1 fruit fly cellular context compared by ENCODE assay signal in genomic region chr3L:3536414-3536813, dm6.
TF ChIP-seq lines count a peak whose summit lies in the region.

No protein-coding gene starts in this region.

TF ChIP-seq in whole organism, prepupa, 60 proteins besides CTCF, POLR2A, EP300 and RAD21 (continued from another document):
- TF ChIP-seq CG11902 (GFP tag; optimal IDR thresholded peaks at IDR 0.05; lab: Kevin White, UChicago) (no peak), salr (GFP tag; optimal IDR thresholded peaks at IDR 0.05; lab: Kevin White, UChicago) (peak in 1 of 2 experiments; percentile 73), svp (GFP tag; lab: Kevin White, UChicago) (peak; percentile 75), CG1621 (tag; optimal IDR thresholded peaks at IDR 0.05; lab: Kevin White, UChicago) (no peak), Met (GFP tag; optimal IDR thresholded peaks at IDR 0.05; lab: Kevin White, UChicago) (peak; percentile 45), Sox15 (GFP tag; optimal IDR thresholded peaks at IDR 0.05; lab: Kevin White, UChicago) (no peak), Smox (GFP tag; optimal IDR thresholded peaks at IDR 0.05; lab: Kevin White, UChicago) (peak; percentile 43), Gug (GFP tag; IDR thresholded peaks at IDR 0.05; lab: Robert Waterston, UW) (no peak; the same call in 1 of the 2 replicates), CG10669 (GFP tag; optimal IDR thresholded peaks at IDR 0.05; lab: Kevin White, UChicago) (no peak), dsx (GFP tag; optimal IDR thresholded peaks at IDR 0.05; lab: Kevin White, UChicago; ENCODE audit: poor library complexity, severe bottlenecking) (no peak), CG8119 (GFP tag; IDR thresholded peaks at IDR 0.05; lab: Robert Waterston, UW) (peak; percentile 63), Sox102F (GFP tag; optimal IDR thresholded peaks at IDR 0.05; lab: Kevin White, UChicago) (peak; percentile 8), fd85E (GFP tag; optimal IDR thresholded peaks at IDR 0.05; lab: Kevin White, UChicago) (no peak), ss (GFP tag; optimal IDR thresholded peaks at IDR 0.05; lab: Kevin White, UChicago) (no peak), Blimp-1 (GFP tag; optimal IDR thresholded peaks at IDR 0.05; lab: Kevin White, UChicago) (no peak), pdm3 (GFP tag; optimal IDR thresholded peaks at IDR 0.05; lab: Kevin White, UChicago) (peak; percentile 46), Lpt (GFP tag; optimal IDR thresholded peaks at IDR 0.05; lab: Kevin White, UChicago) (no peak), achi (GFP tag; optimal IDR thresholded peaks at IDR 0.05; lab: Kevin White, UChicago) (peak; percentile 36), Ets21C (GFP tag; optimal IDR thresholded peaks at IDR 0.05; lab: Kevin White, UChicago) (no peak), topi (GFP tag; optimal IDR thresholded peaks at IDR 0.05; lab: Kevin White, UChicago) (peak; percentile 41), CG6808 (GFP tag; optimal IDR thresholded peaks at IDR 0.05; lab: Kevin White, UChicago) (no peak), CG7368 (GFP tag; optimal IDR thresholded peaks at IDR 0.05; lab: Kevin White, UChicago) (no peak), net (GFP tag; optimal IDR thresholded peaks at IDR 0.05; lab: Kevin White, UChicago) (no peak), CG11762 (GFP tag; optimal IDR thresholded peaks at IDR 0.05; lab: Kevin White, UChicago; ENCODE audit: insufficient read depth) (peak; percentile 13), CG16779 (tag; optimal IDR thresholded peaks at IDR 0.05; lab: Kevin White, UChicago) (peak; percentile 31), Eip93F (GFP tag; optimal IDR thresholded peaks at IDR 0.05; lab: Kevin White, UChicago) (no peak), Hr39 (GFP tag; optimal IDR thresholded peaks at IDR 0.05; lab: Kevin White, UChicago) (peak; percentile 13), CG4318 (GFP tag; optimal IDR thresholded peaks at IDR 0.05; lab: Kevin White, UChicago) (peak; percentile 65), CG3032 (tag; optimal IDR thresholded peaks at IDR 0.05; lab: Kevin White, UChicago) (no peak), Hr38 (GFP tag; optimal IDR thresholded peaks at IDR 0.05; lab: Kevin White, UChicago) (no peak), eg (GFP tag; IDR thresholded peaks at IDR 0.05; lab: Robert Waterston, UW) (peak; percentile 41; the same call in 1 of the 3 replicates)
